Fruit fly (Drosophila melanogaster) whole organism, embryonic: Measurements from ENCODE around the gene Trhn.

Experiments used
- Bteb2 ChIP-seq: fragments of 200-800 bp; sonication (Bioruptor generic); optimal IDR thresholded peaks from 2 replicates; lab custom pipeline; 2016; ENCODE audit warnings: missing biosample characterization, missing genetic modification characterization
- CG11085 ChIP-seq: fragments of 200-800 bp; sonication (Bioruptor generic); IDR thresholded peaks from 2 replicates; pipeline ENCODE4 v1.3.6; 2022; ENCODE audit warnings: missing biosample characterization, missing genetic modification characterization
- CG11723 ChIP-seq: fragments of 200-800 bp; sonication (Bioruptor generic); optimal IDR thresholded peaks from 2 replicates; lab custom pipeline; 2017; ENCODE audit warnings: missing biosample characterization, mild to moderate bottlenecking, missing genetic modification characterization
- CG12155 ChIP-seq: fragments of 200-800 bp; sonication (Bioruptor generic); optimal IDR thresholded peaks from 3 replicates; lab custom pipeline; 2016; ENCODE audit warnings: missing biosample characterization, missing genetic modification characterization
- CG1233 ChIP-seq: fragments of 200-800 bp; sonication (Bioruptor generic); optimal IDR thresholded peaks from 4 replicates; lab custom pipeline; 2018; ENCODE audit warnings: missing biosample characterization, mild to moderate bottlenecking, missing genetic modification characterization
- CG12391 ChIP-seq: fragments of 200-800 bp; sonication (Bioruptor generic); optimal IDR thresholded peaks from 3 replicates; lab custom pipeline; 2018; ENCODE audit warnings: missing biosample characterization, mild to moderate bottlenecking, missing genetic modification characterization, moderate library complexity
- CG13287 ChIP-seq: fragments of 200-800 bp; sonication (Bioruptor generic); IDR thresholded peaks from 2 replicates; pipeline ENCODE4 v1.3.6; 2022; ENCODE audit warnings: missing biosample characterization, missing genetic modification characterization; ENCODE audit not compliant: partially characterized antibody
- CG15073 ChIP-seq: fragments of 200-800 bp; sonication (Bioruptor generic); optimal IDR thresholded peaks from 2 replicates; lab custom pipeline; 2016; ENCODE audit warnings: missing biosample characterization, missing genetic modification characterization
- CG15696 ChIP-seq: fragments of 200-800 bp; sonication (Bioruptor generic); optimal IDR thresholded peaks from 2 replicates; lab custom pipeline; 2019; ENCODE audit warnings: missing biosample characterization, mild to moderate bottlenecking, missing genetic modification characterization, moderate library complexity
- CG16863 ChIP-seq: fragments of 200-800 bp; sonication (Bioruptor generic); optimal IDR thresholded peaks from 3 replicates; lab custom pipeline; 2016; ENCODE audit warnings: missing biosample characterization, missing genetic modification characterization
- CG17359 ChIP-seq: fragments of 200-800 bp; sonication (Bioruptor generic); optimal IDR thresholded peaks from 3 replicates; lab custom pipeline; 2018; ENCODE audit warnings: missing biosample characterization, mild to moderate bottlenecking, missing genetic modification characterization, moderate library complexity
- CG17612 ChIP-seq: fragments of 200-800 bp; sonication (Bioruptor generic); IDR thresholded peaks from 2 replicates; pipeline ENCODE4 v1.3.6; 2022; ENCODE audit warnings: missing biosample characterization, missing genetic modification characterization
- CG1792 ChIP-seq: fragments of 200-800 bp; sonication (Bioruptor generic); optimal IDR thresholded peaks from 2 replicates; lab custom pipeline; 2016; ENCODE audit warnings: missing biosample characterization, missing genetic modification characterization
- CG18011 ChIP-seq: fragments of 200-800 bp; sonication (Bioruptor generic); optimal IDR thresholded peaks from 2 replicates; lab custom pipeline; 2017; ENCODE audit warnings: missing biosample characterization, missing genetic modification characterization, mild to moderate bottlenecking, moderate library complexity, missing genotype
- CG18619 ChIP-seq: fragments of 200-800 bp; sonication (Bioruptor generic); optimal IDR thresholded peaks from 3 replicates; lab custom pipeline; 2017; ENCODE audit warnings: missing biosample characterization, mild to moderate bottlenecking, missing genetic modification characterization
- CG2116 ChIP-seq: fragments of 200-800 bp; sonication (Bioruptor generic); optimal IDR thresholded peaks from 3 replicates; lab custom pipeline; 2018; ENCODE audit warnings: missing biosample characterization, mild to moderate bottlenecking, missing genetic modification characterization
- CG2678 ChIP-seq: fragments of 200-800 bp; sonication (Bioruptor generic); optimal IDR thresholded peaks from 3 replicates; lab custom pipeline; 2019; ENCODE audit warnings: missing biosample characterization, mild to moderate bottlenecking, missing genetic modification characterization, moderate library complexity
- CG6683 ChIP-seq: fragments of 200-800 bp; sonication (Bioruptor generic); optimal IDR thresholded peaks from 2 replicates; lab custom pipeline; 2017; ENCODE audit warnings: missing biosample characterization, mild to moderate bottlenecking, missing genetic modification characterization, missing genetic modification reagents
- CG6791 ChIP-seq: fragments of 200-800 bp; sonication (Bioruptor generic); IDR thresholded peaks from 3 replicates; pipeline ENCODE4 v1.3.6; 2022; ENCODE audit warnings: missing biosample characterization, missing genetic modification characterization; ENCODE audit not compliant: partially characterized antibody
- CG6813 ChIP-seq: fragments of 200-800 bp; sonication (Bioruptor generic); optimal IDR thresholded peaks from 2 replicates; lab custom pipeline; 2017; ENCODE audit warnings: missing biosample characterization, missing genetic modification characterization, mild to moderate bottlenecking, moderate library complexity, missing genetic modification reagents
- CG7928 ChIP-seq: fragments of 200-800 bp; sonication (Bioruptor generic); optimal IDR thresholded peaks from 2 replicates; lab custom pipeline; 2017; ENCODE audit warnings: missing biosample characterization, mild to moderate bottlenecking, missing genetic modification characterization
- CG8089 ChIP-seq: fragments of 200-800 bp; sonication (Bioruptor generic); optimal IDR thresholded peaks from 3 replicates; lab custom pipeline; 2016; ENCODE audit warnings: missing biosample characterization, missing genetic modification characterization
- CG8359 ChIP-seq: fragments of 200-800 bp; sonication (Bioruptor generic); optimal IDR thresholded peaks from 2 replicates; lab custom pipeline; 2017; ENCODE audit warnings: missing biosample characterization, mild to moderate bottlenecking, missing genetic modification characterization, borderline replicate concordance
- Ets65A ChIP-seq: fragments of 200-800 bp; sonication (Bioruptor generic); peaks from one replicate; lab custom pipeline; 2016; ENCODE audit warnings: missing biosample characterization, missing genetic modification characterization
- Fer2 ChIP-seq: fragments of 200-800 bp; sonication (Bioruptor generic); optimal IDR thresholded peaks from 2 replicates; lab custom pipeline; 2018; ENCODE audit warnings: missing biosample characterization, mild to moderate bottlenecking, missing genetic modification characterization, moderate library complexity
- Hr51 ChIP-seq, 2 experiments: fragments of 200-800 bp; sonication (Bioruptor generic); optimal IDR thresholded peaks; 2 replicates in 1 of 2; 3 replicates in 1 of 2; lab custom pipeline; 2016 to 2018; ENCODE audit warnings: missing biosample characterization in 2 of 2, missing genetic modification characterization in 2 of 2, mild to moderate bottlenecking in 1 of 2, moderate library complexity in 1 of 2
- Hr78 ChIP-seq, 2 experiments: fragments of 200-800 bp in 1 of 2; fragments of >200 bp in 1 of 2; sonication (Bioruptor generic) in 1 of 2; optimal IDR thresholded peaks; 2 replicates each; lab custom pipeline; 2017 to 2019; ENCODE audit warnings: missing biosample characterization in 2 of 2, missing genetic modification characterization in 2 of 2, mild to moderate bottlenecking in 1 of 2, moderate library complexity in 1 of 2
- NK7.1 ChIP-seq: fragments of 200-800 bp; sonication (Bioruptor generic); optimal IDR thresholded peaks from 3 replicates; lab custom pipeline; 2016; ENCODE audit warnings: missing biosample characterization, missing genetic modification characterization
- Nf-YB ChIP-seq: fragments of 200-800 bp; sonication (Bioruptor generic); optimal IDR thresholded peaks from 3 replicates; lab custom pipeline; 2019; ENCODE audit warnings: missing biosample characterization, mild to moderate bottlenecking, missing genetic modification characterization, moderate library complexity
- TFAM ChIP-seq: fragments of 200-800 bp; sonication (Bioruptor generic); optimal IDR thresholded peaks from 2 replicates; lab custom pipeline; 2017; ENCODE audit warnings: missing biosample characterization, missing genetic modification characterization, inconsistent platforms
- al ChIP-seq: fragments of 200-800 bp; sonication (Bioruptor generic); IDR thresholded peaks from 2 replicates; pipeline ENCODE4 v1.3.6; 2022; ENCODE audit warnings: missing biosample characterization, missing genetic modification characterization
- amos ChIP-seq: fragments of 200-800 bp; sonication (Bioruptor generic); IDR thresholded peaks from 2 replicates; pipeline ENCODE4 v1.3.6; 2022; ENCODE audit warnings: missing biosample characterization, missing genetic modification characterization; ENCODE audit not compliant: partially characterized antibody
- bigmax ChIP-seq: fragments of 200-800 bp; sonication (Bioruptor generic); optimal IDR thresholded peaks from 2 replicates; lab custom pipeline; 2018; ENCODE audit warnings: missing biosample characterization, mild to moderate bottlenecking, missing genetic modification characterization
- dmrt11E ChIP-seq: fragments of 200-800 bp; sonication (Bioruptor generic); optimal IDR thresholded peaks from 3 replicates; lab custom pipeline; 2018; ENCODE audit warnings: missing biosample characterization, mild to moderate bottlenecking, missing genetic modification characterization, moderate library complexity
- en ChIP-seq: fragments of 200-800 bp; sonication (Bioruptor generic); optimal IDR thresholded peaks from 2 replicates; lab custom pipeline; 2016; ENCODE audit warnings: missing biosample characterization, missing genetic modification characterization
- esg ChIP-seq: fragments of 200-800 bp; sonication (Bioruptor generic); conservative IDR thresholded peaks from 2 replicates; pipeline ENCODE4 v1.3.6; 2022; ENCODE audit warnings: missing biosample characterization, missing genetic modification characterization
- fd3F ChIP-seq: fragments of 200-800 bp; sonication (Bioruptor generic); optimal IDR thresholded peaks from 2 replicates; lab custom pipeline; 2018; ENCODE audit warnings: missing biosample characterization, mild to moderate bottlenecking, missing genetic modification characterization, moderate library complexity
- fru ChIP-seq: fragments of >200 bp; optimal IDR thresholded peaks from 2 replicates; lab custom pipeline; 2017
- gem ChIP-seq: fragments of 200-800 bp; sonication (Bioruptor generic); optimal IDR thresholded peaks from 2 replicates; lab custom pipeline; 2019; ENCODE audit warnings: missing biosample characterization, mild to moderate bottlenecking, missing genetic modification characterization, moderate library complexity
- gsb-n ChIP-seq: fragments of 200-800 bp; sonication (Bioruptor generic); optimal IDR thresholded peaks from 3 replicates; lab custom pipeline; 2018; ENCODE audit warnings: missing biosample characterization, mild to moderate bottlenecking, missing genetic modification characterization
- kah ChIP-seq: fragments of 200-800 bp; sonication (Bioruptor generic); optimal IDR thresholded peaks from 2 replicates; lab custom pipeline; 2018; ENCODE audit warnings: missing biosample characterization, mild to moderate bottlenecking, missing genetic modification characterization
- knrl ChIP-seq: fragments of 200-800 bp; sonication (Bioruptor generic); IDR thresholded peaks from 3 replicates; pipeline ENCODE4 v1.3.6; 2022; ENCODE audit warnings: missing biosample characterization, missing genetic modification characterization; ENCODE audit not compliant: partially characterized antibody
- nerfin-1 ChIP-seq: fragments of 200-800 bp; sonication (Bioruptor generic); optimal IDR thresholded peaks from 3 replicates; lab custom pipeline; 2019; ENCODE audit warnings: missing biosample characterization, mild to moderate bottlenecking, missing genetic modification characterization, moderate library complexity
- pum ChIP-seq: fragments of 200-800 bp; sonication (Bioruptor generic); optimal IDR thresholded peaks from 2 replicates; lab custom pipeline; 2016; ENCODE audit warnings: missing biosample characterization, missing genetic modification characterization
- ranshi ChIP-seq: fragments of 200-800 bp; sonication (Bioruptor generic); IDR thresholded peaks from 2 replicates; pipeline ENCODE4 v1.3.6; 2022; ENCODE audit warnings: missing biosample characterization, missing genetic modification characterization
- sima ChIP-seq: fragments of 200-800 bp; sonication (Bioruptor generic); optimal IDR thresholded peaks from 2 replicates; lab custom pipeline; 2016; ENCODE audit warnings: missing biosample characterization, missing genetic modification characterization
- zen ChIP-seq: fragments of 200-800 bp; sonication (Bioruptor generic); optimal IDR thresholded peaks from 3 replicates; lab custom pipeline; 2018; ENCODE audit warnings: missing biosample characterization, mild to moderate bottlenecking, missing genetic modification characterization, moderate library complexity
- zen2 ChIP-seq: fragments of 200-800 bp; sonication (Bioruptor generic); IDR thresholded peaks from 3 replicates; pipeline ENCODE4 v1.3.6; 2022; ENCODE audit warnings: missing biosample characterization, missing genetic modification characterization; ENCODE audit not compliant: partially characterized antibody
- zf30C ChIP-seq: fragments of 200-800 bp; sonication (Bioruptor generic); optimal IDR thresholded peaks from 3 replicates; lab custom pipeline; 2018; ENCODE audit warnings: missing biosample characterization, mild to moderate bottlenecking, missing genetic modification characterization

Trhn gene

DNA sequence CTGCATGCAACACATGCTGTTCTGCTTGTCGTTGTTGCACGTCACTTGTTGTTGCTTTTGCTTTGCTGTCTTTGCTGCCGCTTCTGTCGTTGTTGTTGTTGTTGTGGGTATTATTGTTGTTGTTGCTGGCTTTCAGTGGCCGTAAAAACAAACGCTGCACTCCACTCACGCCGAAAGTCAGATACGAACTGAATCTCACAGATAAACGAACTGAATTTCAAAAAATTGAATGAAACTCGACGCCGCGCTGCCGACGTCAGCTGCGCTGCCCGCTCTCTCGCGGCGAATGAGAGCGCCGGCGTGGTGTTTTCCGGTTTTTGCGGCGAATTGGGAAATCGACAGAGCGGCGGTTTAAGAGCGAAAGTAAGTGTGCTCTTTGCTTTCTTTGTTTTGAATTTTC is 15.9 kb downstream of the Trhn start, which contains the start of gene bab2 (continued):
- TF ChIP-seq amos (GFP tag; lab: Robert Waterston, UW), result peak; percentile 43; the same call in 1 of the 2 replicates
- peak; percentile 54; the same call in 1 of the 2 replicates for TF ChIP-seq CG13287
- peak; percentile 33 for TF ChIP-seq gsb-n (tag; lab: Kevin White, UChicago)
- TF ChIP-seq CG12155 (GFP tag; lab: Kevin White, UChicago), result no peak
- TF ChIP-seq CG2116, result no peak
- no peak for TF ChIP-seq CG11085 (GFP tag; lab: Robert Waterston, UW)
- TF ChIP-seq dmrt11E, result no peak
- no peak for TF ChIP-seq CG18011 (GFP tag; lab: Kevin White, UChicago)
- TF ChIP-seq CG11723 (GFP tag; lab: Kevin White, UChicago), result peak; percentile 12
- no peak for TF ChIP-seq al (GFP tag; lab: Robert Waterston, UW)
- no peak; the same call in 1 of the 2 replicates for TF ChIP-seq ranshi
- no peak; the same call in 2 of the 3 replicates for TF ChIP-seq CG6791 (GFP tag; lab: Robert Waterston, UW)
- TF ChIP-seq CG17612, result no peak
- no peak for TF ChIP-seq TFAM (GFP tag; lab: Kevin White, UChicago)
- no peak for TF ChIP-seq bigmax (GFP tag; lab: Kevin White, UChicago)
- TF ChIP-seq fru (lab: Kevin White, UChicago), result no peak
- TF ChIP-seq NK7.1, result no peak
- no peak for TF ChIP-seq CG8359 (GFP tag; lab: Kevin White, UChicago)
- TF ChIP-seq CG7928 (GFP tag; lab: Kevin White, UChicago), result no peak
- TF ChIP-seq Hr51 (GFP tag; optimal IDR thresholded peaks at IDR 0.05; lab: Kevin White, UChicago), result peak in 1 of 2 experiments; percentile 1
- no peak for TF ChIP-seq CG16863 (GFP tag; lab: Kevin White, UChicago)
- TF ChIP-seq sima (GFP tag; lab: Kevin White, UChicago), result no peak
- TF ChIP-seq zf30C (GFP tag; lab: Kevin White, UChicago), result peak; percentile 5
- no peak for TF ChIP-seq fd3F (GFP tag; lab: Kevin White, UChicago)
- no peak for TF ChIP-seq esg (GFP tag; lab: Robert Waterston, UW)
- no peak for TF ChIP-seq CG1233 (GFP tag; lab: Kevin White, UChicago)
- TF ChIP-seq CG2678 (tag; lab: Kevin White, UChicago), result no peak
- peak; percentile 13 for TF ChIP-seq CG17359 (tag; lab: Kevin White, UChicago)
- no peak for TF ChIP-seq gem
- no peak for TF ChIP-seq CG18619 (GFP tag; lab: Kevin White, UChicago)
- TF ChIP-seq CG6813 (GFP tag; lab: Kevin White, UChicago), result no peak
- no peak for TF ChIP-seq zen (tag; lab: Kevin White, UChicago)
- no peak for TF ChIP-seq en (GFP tag; lab: Kevin White, UChicago)
- no peak for TF ChIP-seq CG1792 (GFP tag; lab: Kevin White, UChicago)
- TF ChIP-seq zen2 (GFP tag; lab: Robert Waterston, UW), result peak; percentile 29; the same call in 2 of the 3 replicates
- no peak for TF ChIP-seq Hr78 (GFP tag; optimal IDR thresholded peaks at IDR 0.05; lab: Kevin White, UChicago)
- TF ChIP-seq CG8089 (GFP tag; lab: Kevin White, UChicago), result no peak
- TF ChIP-seq CG6683 (GFP tag; lab: Kevin White, UChicago), result no peak
- TF ChIP-seq kah (GFP tag; lab: Kevin White, UChicago), result peak; percentile 16
- no peak for TF ChIP-seq Fer2
- TF ChIP-seq nerfin-1, result peak; percentile 24
- no peak for TF ChIP-seq CG12391 (tag; lab: Kevin White, UChicago)
- TF ChIP-seq Ets65A (GFP tag; lab: Kevin White, UChicago), result peak; percentile 26
- TF ChIP-seq knrl (GFP tag; lab: Robert Waterston, UW), result no peak
- TF ChIP-seq CG15073 (GFP tag; lab: Kevin White, UChicago), result no peak
- TF ChIP-seq Nf-YB, result peak; percentile 43
- TF ChIP-seq Bteb2, result no peak
- TF ChIP-seq CG15696, result no peak
- TF ChIP-seq pum (GFP tag; lab: Kevin White, UChicago), result no peak
